Fruit fly (Drosophila melanogaster) whole organism, pupa: ENCODE data around the gene alphaTub85E.

ENCODE experiments used
- CG10348 ChIP-seq: fragments of 200-800 bp; sonication (Bioruptor generic); IDR thresholded peaks from 2 replicates; pipeline ENCODE4 v1.3.6; 2022; ENCODE audit warnings: missing biosample characterization, missing genetic modification characterization
- CG12605 ChIP-seq: fragments of 200-800 bp; sonication (Bioruptor generic); IDR thresholded peaks from 2 replicates; pipeline ENCODE4 v1.3.6; 2022; ENCODE audit warnings: missing biosample characterization, missing genetic modification characterization
- CG13204 ChIP-seq: fragments of 200-800 bp; sonication (Bioruptor generic); optimal IDR thresholded peaks from 2 replicates; lab custom pipeline; 2018; ENCODE audit warnings: missing biosample characterization, mild to moderate bottlenecking, missing genetic modification characterization, moderate library complexity
- CG14655 ChIP-seq: fragments of 200-800 bp; sonication (Bioruptor generic); optimal IDR thresholded peaks from 3 replicates; lab custom pipeline; 2017; ENCODE audit warnings: mild to moderate bottlenecking, missing biosample characterization, missing genetic modification reagents, missing genetic modification characterization
- CG17806 ChIP-seq: fragments of 200-800 bp; sonication (Bioruptor generic); optimal IDR thresholded peaks from 2 replicates; lab custom pipeline; 2018; ENCODE audit warnings: missing biosample characterization, mild to moderate bottlenecking, missing genetic modification characterization, moderate library complexity
- CG32121 ChIP-seq: fragments of 200-800 bp; sonication (Bioruptor generic); IDR thresholded peaks from 2 replicates; pipeline ENCODE4 v1.3.6; 2022; ENCODE audit warnings: missing biosample characterization, missing genetic modification characterization
- CG34367 ChIP-seq: fragments of 200-800 bp; sonication (Bioruptor generic); optimal IDR thresholded peaks from 2 replicates; lab custom pipeline; 2018; ENCODE audit warnings: missing biosample characterization, mild to moderate bottlenecking, missing genetic modification characterization
- CG4496 ChIP-seq: fragments of 200-800 bp; sonication (Bioruptor generic); IDR thresholded peaks from 3 replicates; pipeline ENCODE4 v1.3.6; 2022; ENCODE audit warnings: missing biosample characterization, missing genetic modification characterization
- CG8301 ChIP-seq: fragments of 200-800 bp; sonication (Bioruptor generic); optimal IDR thresholded peaks from 2 replicates; lab custom pipeline; 2018; ENCODE audit warnings: missing biosample characterization, mild to moderate bottlenecking, missing genetic modification characterization
- CG9948 ChIP-seq: fragments of 200-800 bp; sonication (Bioruptor generic); optimal IDR thresholded peaks from 2 replicates; lab custom pipeline; 2018; ENCODE audit warnings: missing biosample characterization, mild to moderate bottlenecking, missing genetic modification characterization, moderate library complexity
- EcR ChIP-seq: fragments of 200-800 bp; sonication (Bioruptor generic); optimal IDR thresholded peaks from 3 replicates; lab custom pipeline; 2019; ENCODE audit warnings: missing biosample characterization, missing genetic modification characterization, mild to moderate bottlenecking, moderate library complexity, missing genetic modification reagents
- Pif1B ChIP-seq: fragments of 200-800 bp; sonication (Bioruptor generic); optimal IDR thresholded peaks from 3 replicates; lab custom pipeline; 2016; ENCODE audit warnings: missing biosample characterization, missing genetic modification characterization

DNA sequence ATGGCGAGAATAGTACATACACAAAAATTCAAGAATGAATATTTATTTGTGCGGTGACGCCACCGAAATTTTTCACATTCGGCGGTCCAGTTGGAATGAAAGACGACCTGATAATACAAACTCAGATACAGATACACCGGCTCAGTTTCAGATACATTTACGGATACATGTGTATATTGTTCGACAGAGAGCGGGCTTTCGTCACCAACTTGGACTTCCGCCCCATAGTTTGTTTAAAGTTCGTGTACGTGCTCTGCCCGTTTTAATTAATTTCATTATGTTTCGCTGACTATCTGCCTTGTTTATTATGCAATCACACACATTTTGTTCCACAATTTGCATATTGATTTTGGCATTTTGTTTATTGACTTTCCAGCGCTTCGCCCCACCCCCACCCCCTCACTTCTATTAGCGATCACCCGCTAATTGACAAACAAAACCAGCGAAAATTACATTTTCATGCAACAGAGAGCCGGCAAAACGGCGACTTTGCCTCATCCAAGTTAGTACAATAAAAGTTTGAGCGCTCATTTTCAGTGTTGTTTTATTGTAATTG, 31.8 kb downstream of the alphaTub85E start:
- no peak for TF ChIP-seq CG34367
- no peak for TF ChIP-seq CG12605 (GFP tag; lab: Robert Waterston, UW)
- no peak for TF ChIP-seq CG8301 (tag; lab: Kevin White, UChicago)
- no peak for TF ChIP-seq CG10348 (GFP tag; lab: Robert Waterston, UW)
- TF ChIP-seq CG9948 (tag; lab: Kevin White, UChicago), result no peak
- TF ChIP-seq EcR, result no peak
- TF ChIP-seq CG32121 (GFP tag; lab: Robert Waterston, UW), result no peak
- no peak for TF ChIP-seq CG13204 (GFP tag; lab: Kevin White, UChicago)
- TF ChIP-seq CG14655 (GFP tag; lab: Kevin White, UChicago), result no peak
- no peak for TF ChIP-seq Pif1B (GFP tag; lab: Kevin White, UChicago)
- TF ChIP-seq CG4496 (GFP tag; lab: Robert Waterston, UW), result no peak
- TF ChIP-seq CG17806, result no peak
